Worm (Caenorhabditis elegans): Measurements from ENCODE around the gene pup-2.

DNA sequence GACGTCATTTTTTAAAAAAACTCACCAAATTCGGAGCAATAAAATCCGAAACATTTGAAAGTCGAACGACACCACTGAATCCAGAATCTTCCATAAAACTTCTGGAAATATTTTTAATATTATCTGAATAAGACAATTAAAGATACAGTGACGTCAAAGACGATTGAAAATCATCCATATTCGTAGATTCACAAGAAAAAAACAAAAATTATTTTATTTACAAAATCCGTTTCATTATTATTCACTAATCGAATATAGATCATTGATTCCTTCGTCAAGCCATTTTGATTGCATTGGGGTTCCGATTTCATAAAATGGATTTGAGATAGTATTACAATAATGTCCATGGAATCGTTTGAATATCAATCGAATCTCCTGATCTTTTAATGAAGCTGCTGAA is 27.0 kb upstream of the pup-2 start, which contains the start of gene oxy-4:
- TF ChIP-seq skn-1 (tag; optimal IDR thresholded peaks at IDR 0.05) (no peak), egl-27 (tag; optimal IDR thresholded peaks at IDR 0.05) (no peak), nhr-237 (tag; optimal IDR thresholded peaks at IDR 0.05) (no peak), lin-39 (tag; optimal IDR thresholded peaks at IDR 0.05) (no peak), ZK546.5 (tag; optimal IDR thresholded peaks at IDR 0.05) (no peak), gmeb-1 (tag; optimal IDR thresholded peaks at IDR 0.05) (no peak), ama-1 (optimal IDR thresholded peaks at IDR 0.05) (no peak), elt-1 (tag; optimal IDR thresholded peaks at IDR 0.05) (no peak), snpc-4 (tag; optimal IDR thresholded peaks at IDR 0.05) (no peak), nhr-10 (tag; optimal IDR thresholded peaks at IDR 0.05) (no peak), blmp-1 (tag; optimal IDR thresholded peaks at IDR 0.05; ENCODE audit: insufficient read depth) (no peak)

Measured in whole organism, L2 larva.